Worm (Caenorhabditis elegans) whole organism, L4 larva: ENCODE results near the gene fbxc-42.
"Not testable (repeated sequence)": the region's sequence is repeated elsewhere in the genome, so short reads cannot be mapped to it uniquely, and the experiment has no call there.

ENCODE experiments used
- ctbp-1 ChIP-seq: fragments of 200-800 bp; sonication (Bioruptor generic); IDR thresholded peaks from 2 replicates; pipeline ENCODE4 v1.3.6; 2022; ENCODE audit warnings: missing genetic modification reagents, missing genetic modification characterization, missing compliant biosample characterization
- fkh-10 ChIP-seq: fragments of 150-350 bp; optimal IDR thresholded peaks from 2 replicates; lab custom pipeline; 2014; ENCODE audit warnings: missing biosample characterization, missing genetic modification reagents, missing genetic modification characterization
- gei-8 ChIP-seq: fragments of 200-800 bp; sonication (Bioruptor generic); optimal IDR thresholded peaks from 2 replicates; lab custom pipeline; 2018; ENCODE audit warnings: mild to moderate bottlenecking, missing genetic modification characterization, missing compliant biosample characterization
- lsy-2 ChIP-seq, 2 experiments: fragments of 150-350 bp in 1 of 2; sonication (generic microtip) in 1 of 2; optimal IDR thresholded peaks; 2 replicates each; lab custom pipeline; 2014 to 2017; ENCODE audit warnings: missing biosample characterization in 2 of 2, missing genetic modification characterization in 2 of 2
- mdl-1 ChIP-seq, 2 experiments: fragments of 150-350 bp in 1 of 2; sonication (generic microtip) in 1 of 2; optimal IDR thresholded peaks; 2 replicates each; lab custom pipeline; 2014 to 2017; ENCODE audit warnings: missing biosample characterization in 2 of 2, missing genetic modification characterization in 2 of 2
- nhr-237 ChIP-seq: sonication (generic microtip); optimal IDR thresholded peaks from 2 replicates; lab custom pipeline; 2017; ENCODE audit warnings: missing biosample characterization, missing genetic modification characterization
- unc-39 ChIP-seq: sonication (generic microtip); optimal IDR thresholded peaks from 2 replicates; lab custom pipeline; 2017; ENCODE audit warnings: missing biosample characterization, missing genetic modification characterization
- unc-62 ChIP-seq, 3 experiments: fragments of 150-350 bp in 1 of 3; sonication (generic microtip); optimal IDR thresholded peaks in 2 of 3; peaks in 1 of 3; 1 replicate in 1 of 3; 2 replicates in 2 of 3; lab custom pipeline; 2014 to 2017; ENCODE audit warnings: missing biosample characterization in 3 of 3, missing genetic modification characterization in 3 of 3, missing genetic modification reagents in 3 of 3, missing genotype in 1 of 3

DNA sequence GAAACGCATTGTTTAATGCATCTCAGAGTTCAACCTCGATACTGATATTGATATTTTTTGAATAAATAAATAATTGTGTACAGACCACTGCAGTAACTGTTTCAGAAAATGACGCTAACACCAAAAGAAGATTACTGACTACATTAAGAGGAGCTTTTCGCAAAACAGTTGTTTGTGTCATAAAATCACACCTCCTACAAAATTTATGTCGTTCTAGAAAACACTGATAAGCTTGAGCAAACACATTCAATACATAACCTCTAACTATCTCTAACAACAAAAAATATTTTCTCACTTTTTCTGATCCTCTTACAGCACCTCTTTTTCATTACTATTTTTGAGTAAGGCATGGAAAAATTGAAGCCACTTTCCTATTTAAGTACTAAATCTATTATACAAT lies 36.8 kb upstream of the fbxc-42 start, which contains the start of gene fbxc-7:
- TF ChIP-seq gei-8; fkh-10 (GFP tag; lab: Kevin White, UChicago); lsy-2 (tag; optimal IDR thresholded peaks at IDR 0.05; lab: Kevin White, UChicago); unc-62 (GFP tag; optimal IDR thresholded peaks at IDR 0.05 in 1 of 2; lab: Kevin White, UChicago); unc-62 (tag; optimal IDR thresholded peaks at IDR 0.05; lab: Kevin White, UChicago); mdl-1 (tag; optimal IDR thresholded peaks at IDR 0.05; lab: Kevin White, UChicago); ctbp-1 (GFP tag; lab: Robert Waterston, UW); nhr-237; unc-39: not testable (repeated sequence)
